Worm (Caenorhabditis elegans): ENCODE data around the gene sre-39.

DNA sequence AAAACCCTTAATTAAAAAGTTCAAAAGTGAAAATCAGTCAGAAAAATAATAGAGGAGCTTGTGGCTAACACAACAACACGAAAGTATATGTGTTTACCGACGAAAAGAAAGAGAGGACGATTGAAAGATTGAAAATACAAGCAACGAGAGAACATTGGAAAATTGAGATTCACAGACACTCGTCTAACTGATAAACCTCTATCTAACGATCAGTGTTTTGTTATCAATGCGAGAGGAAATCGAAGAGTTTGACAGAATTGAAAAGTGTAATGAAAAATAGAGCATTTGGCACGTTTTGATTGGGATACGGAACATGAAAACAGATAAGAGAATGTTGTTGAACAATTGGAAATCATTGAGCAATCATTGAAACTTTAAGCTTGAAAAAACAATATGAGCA, 41.6 kb downstream of the sre-39 start:
- TF ChIP-seq sdc-2 (tag; optimal IDR thresholded peaks at IDR 0.05) (no peak), pha-4 (tag; optimal IDR thresholded peaks at IDR 0.05) (no peak), hlh-13 (GFP tag; optimal IDR thresholded peaks at IDR 0.05) (no peak), ceh-18 (tag; optimal IDR thresholded peaks at IDR 0.05) (no peak), odd-2 (tag; optimal IDR thresholded peaks at IDR 0.05) (no peak), Y22D7AL.16 (tag; optimal IDR thresholded peaks at IDR 0.05) (no peak), fkh-10 (GFP tag; optimal IDR thresholded peaks at IDR 0.05) (no peak), tbx-2 (tag; optimal IDR thresholded peaks at IDR 0.05) (no peak), che-1 (tag; optimal IDR thresholded peaks at IDR 0.05) (no peak)
